Worm (Caenorhabditis elegans): ENCODE results near the gene fbxb-47.

ce11 chrII:1695861-1696260 is 7.4 kb downstream of the fbxb-47 start, which contains the start of gene F58E1.13:
- TF ChIP-seq snpc-1.3 (tag; optimal IDR thresholded peaks at IDR 0.05; ENCODE audit: insufficient read depth), result no peak
- TF ChIP-seq snpc-4 (GFP tag; optimal IDR thresholded peaks at IDR 0.05), result no peak
- no peak for TF ChIP-seq snpc-4 (tag; optimal IDR thresholded peaks at IDR 0.05)
- no peak for TF ChIP-seq ets-4 (GFP tag; optimal IDR thresholded peaks at IDR 0.05)
- no peak for TF ChIP-seq F39B2.1 (GFP tag; IDR thresholded peaks at IDR 0.05)
- no peak for TF ChIP-seq ztf-22 (GFP tag; optimal IDR thresholded peaks at IDR 0.05)
- TF ChIP-seq F49E8.2 (tag; optimal IDR thresholded peaks at IDR 0.05; ENCODE audit: insufficient read depth), result no peak
- TF ChIP-seq nhr-120 (GFP tag; IDR thresholded peaks at IDR 0.05), result no peak
- no peak for TF ChIP-seq B0336.3 (GFP tag; IDR thresholded peaks at IDR 0.05)
- no peak for TF ChIP-seq repo-1 (tag; optimal IDR thresholded peaks at IDR 0.05)
- no peak for TF ChIP-seq F22D6.2 (tag; optimal IDR thresholded peaks at IDR 0.05)
